Fruit fly (Drosophila melanogaster) whole organism, wandering third instar larva: Measurements from ENCODE around the gene CG1910.

Experiments used
- CG32264 ChIP-seq: fragments of 200-800 bp; sonication (Bioruptor generic); optimal IDR thresholded peaks from 2 replicates; lab custom pipeline; 2016; ENCODE audit warnings: missing biosample characterization, missing genetic modification characterization
- CG9705 ChIP-seq: fragments of 200-800 bp; sonication (Bioruptor generic); optimal IDR thresholded peaks from 2 replicates; lab custom pipeline; 2018; ENCODE audit warnings: missing biosample characterization, mild to moderate bottlenecking, missing genetic modification characterization
- CrebA ChIP-seq: fragments of 200-800 bp; sonication (Bioruptor generic); optimal IDR thresholded peaks from 2 replicates; lab custom pipeline; 2016; ENCODE audit warnings: missing biosample characterization, mild to moderate bottlenecking, missing genetic modification characterization, borderline replicate concordance
- Dif ChIP-seq: fragments of 200-275, 200-300 bp; sonication (Bioruptor generic); optimal IDR thresholded peaks from 2 replicates; lab custom pipeline; 2018; ENCODE audit warnings: missing biosample characterization, missing genetic modification characterization; ENCODE audit not compliant: partially characterized antibody
- GATAd ChIP-seq: sonication (Bioruptor generic); optimal IDR thresholded peaks from 2 replicates; lab custom pipeline; 2016; ENCODE audit warnings: missing biosample characterization, missing genetic modification characterization
- HLH106 ChIP-seq: fragments of 200-800 bp; optimal IDR thresholded peaks from 3 replicates; lab custom pipeline; 2019; ENCODE audit warnings: missing biosample characterization, mild to moderate bottlenecking, missing genetic modification characterization, moderate library complexity
- Hr78 ChIP-seq: fragments of >200 bp; optimal IDR thresholded peaks from 2 replicates; lab custom pipeline; 2017; ENCODE audit warnings: missing biosample characterization, missing genetic modification characterization
- Hr83 ChIP-seq: fragments of 200-300 bp; sonication (Bioruptor generic); optimal IDR thresholded peaks from 2 replicates; lab custom pipeline; 2016; ENCODE audit warnings: missing biosample characterization, mild to moderate bottlenecking, missing genetic modification characterization, moderate library complexity; ENCODE audit not compliant: poor library complexity, severe bottlenecking
- Jra ChIP-seq: sonication (Bioruptor generic); optimal IDR thresholded peaks from 2 replicates; lab custom pipeline; 2016; ENCODE audit warnings: missing biosample characterization, missing genetic modification characterization
- Mio ChIP-seq: sonication (Bioruptor generic); optimal IDR thresholded peaks from 2 replicates; lab custom pipeline; 2016; ENCODE audit warnings: missing biosample characterization, missing genetic modification characterization
- Myc ChIP-seq: fragments of >200 bp; optimal IDR thresholded peaks from 2 replicates; lab custom pipeline; 2017
- OdsH ChIP-seq: fragments of 200-800 bp; sonication (Bioruptor generic); optimal IDR thresholded peaks from 2 replicates; lab custom pipeline; 2016; ENCODE audit warnings: missing biosample characterization, mild to moderate bottlenecking, missing genetic modification characterization
- Rel ChIP-seq, 2 experiments: fragments of 200-800 bp; sonication (Bioruptor generic) in 1 of 2; optimal IDR thresholded peaks; 2 replicates in 1 of 2; 3 replicates in 1 of 2; lab custom pipeline; 2016 to 2019; ENCODE audit warnings: mild to moderate bottlenecking in 2 of 2, missing biosample characterization in 2 of 2, missing genetic modification characterization in 2 of 2, moderate library complexity in 1 of 2
- Sp1 ChIP-seq: fragments of 200-800 bp; sonication (Bioruptor generic); optimal IDR thresholded peaks from 3 replicates; lab custom pipeline; 2019; ENCODE audit warnings: missing biosample characterization, mild to moderate bottlenecking, missing genetic modification characterization, moderate library complexity
- Vsx2 ChIP-seq: fragments of 200-300, 225-300 bp; sonication (Bioruptor generic); optimal IDR thresholded peaks from 2 replicates; lab custom pipeline; 2018; ENCODE audit warnings: missing biosample characterization, missing genetic modification characterization; ENCODE audit not compliant: partially characterized antibody
- br ChIP-seq: fragments of 200-800 bp; sonication (Bioruptor generic); optimal IDR thresholded peaks from 2 replicates; lab custom pipeline; 2016; ENCODE audit warnings: missing biosample characterization, missing genetic modification characterization
- brk ChIP-seq: fragments of 200-800 bp; sonication (Bioruptor generic); optimal IDR thresholded peaks from 2 replicates; lab custom pipeline; 2016; ENCODE audit warnings: missing biosample characterization, mild to moderate bottlenecking, missing genetic modification characterization
- dl ChIP-seq, 2 experiments: fragments of 175-275, 200-275 bp in 1 of 2; fragments of 200-275 bp in 1 of 2; sonication (Bioruptor generic); optimal IDR thresholded peaks; lab custom pipeline; 2018; ENCODE audit warnings: mild to moderate bottlenecking in 2 of 2, missing biosample characterization in 2 of 2, missing genetic modification characterization in 2 of 2, moderate library complexity in 2 of 2; ENCODE audit not compliant: partially characterized antibody in 2 of 2, insufficient read depth in 1 of 2
- ey ChIP-seq: fragments of 200-800 bp; sonication (Bioruptor generic); optimal IDR thresholded peaks from 2 replicates; lab custom pipeline; 2016; ENCODE audit warnings: missing biosample characterization, missing genetic modification characterization
- foxo ChIP-seq, 2 experiments: fragments of 200-800 bp; sonication (Bioruptor generic); optimal IDR thresholded peaks; 2 replicates in 1 of 2; 3 replicates in 1 of 2; lab custom pipeline; 2016 to 2017; ENCODE audit warnings: missing biosample characterization in 2 of 2, missing genetic modification characterization in 2 of 2
- fru ChIP-seq: fragments of 200-800 bp; sonication (Bioruptor generic); optimal IDR thresholded peaks from 3 replicates; lab custom pipeline; 2016; ENCODE audit warnings: missing biosample characterization, mild to moderate bottlenecking, missing genetic modification characterization
- h ChIP-seq: fragments of 200-800 bp; sonication (Bioruptor generic); optimal IDR thresholded peaks from 3 replicates; lab custom pipeline; 2016; ENCODE audit warnings: missing biosample characterization, mild to moderate bottlenecking, missing genetic modification characterization
- jim ChIP-seq: fragments of 175-275, 200-325 bp; sonication (Bioruptor generic); optimal IDR thresholded peaks from 2 replicates; lab custom pipeline; 2016; ENCODE audit warnings: missing biosample characterization, mild to moderate bottlenecking, missing genetic modification characterization
- pan ChIP-seq: fragments of >200 bp; optimal IDR thresholded peaks from 2 replicates; lab custom pipeline; 2017
- psq ChIP-seq: fragments of 200-800 bp; sonication (Bioruptor generic); optimal IDR thresholded peaks from 3 replicates; lab custom pipeline; 2017; ENCODE audit warnings: missing biosample characterization, mild to moderate bottlenecking, missing genetic modification characterization, moderate library complexity
- rgr ChIP-seq: fragments of 200-800 bp; sonication (Bioruptor generic); optimal IDR thresholded peaks from 3 replicates; lab custom pipeline; 2016; ENCODE audit warnings: missing biosample characterization, mild to moderate bottlenecking, missing genetic modification characterization
- sv ChIP-seq: fragments of 200-800 bp; sonication (Bioruptor generic); optimal IDR thresholded peaks from 3 replicates; lab custom pipeline; 2016; ENCODE audit warnings: missing biosample characterization, missing genetic modification characterization
- tai ChIP-seq: sonication (Bioruptor generic); optimal IDR thresholded peaks from 2 replicates; lab custom pipeline; 2016; ENCODE audit warnings: missing biosample characterization, missing genetic modification characterization
- usp ChIP-seq: fragments of >200 bp; optimal IDR thresholded peaks from 2 replicates; lab custom pipeline; 2017; ENCODE audit warnings: missing biosample characterization, missing genetic modification characterization

The CG1910 gene

DNA sequence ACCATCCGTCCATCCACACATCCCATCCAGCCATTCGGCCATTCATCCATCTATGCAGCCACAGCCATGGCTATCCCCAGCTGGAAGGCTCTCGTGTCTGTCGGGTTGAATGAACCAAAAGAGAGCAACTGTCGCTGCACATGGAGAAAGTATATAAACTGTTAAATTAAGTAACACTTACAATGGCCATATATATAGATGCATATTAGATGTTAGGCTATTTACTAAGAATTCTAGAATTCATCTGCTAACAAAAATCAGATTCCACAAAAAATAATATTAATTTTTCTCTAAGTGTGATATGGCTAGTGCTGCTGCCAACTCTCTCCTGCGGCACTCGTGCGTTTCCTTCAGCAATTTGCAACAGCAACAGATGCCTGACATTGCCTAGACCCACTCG lies 47.2 kb upstream of the CG1910 start:
- TF ChIP-seq h (GFP tag; lab: Kevin White, UChicago) = no peak
- TF ChIP-seq tai (GFP tag; lab: Kevin White, UChicago) = no peak
- TF ChIP-seq Jra (GFP tag; lab: Kevin White, UChicago) = no peak
- peak; percentile 9 for TF ChIP-seq ey (GFP tag; lab: Kevin White, UChicago)
- TF ChIP-seq rgr (GFP tag; lab: Kevin White, UChicago) = peak; percentile 5
- TF ChIP-seq fru (GFP tag; lab: Kevin White, UChicago) = peak; percentile 13

DNA sequence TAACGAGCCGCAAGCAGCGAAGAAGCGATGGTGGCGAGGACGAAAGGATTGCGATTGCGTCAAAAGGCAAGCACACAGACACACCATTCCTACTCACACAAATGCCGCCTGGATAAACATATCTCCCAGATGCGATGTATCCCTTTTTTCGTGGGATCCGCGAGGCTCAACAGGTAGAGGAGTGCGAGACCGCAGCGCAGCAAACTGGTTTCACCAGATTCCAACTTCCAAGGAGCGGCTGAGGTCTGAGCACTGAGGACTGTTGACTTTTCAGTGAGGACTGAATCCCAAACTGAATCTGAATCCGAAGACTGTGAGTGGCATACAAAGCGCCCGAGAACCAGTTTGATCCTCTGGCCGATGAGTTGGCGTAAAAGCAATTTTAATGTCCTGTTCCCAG lies 45.5 kb upstream of the CG1910 start:
- TF ChIP-seq CG9705 (GFP tag; lab: Kevin White, UChicago) (peak; percentile 16), usp (GFP tag; lab: Kevin White, UChicago) (no peak), jim (GFP tag; lab: Kevin White, UChicago) (no peak), foxo (GFP tag; optimal IDR thresholded peaks at IDR 0.05; lab: Kevin White, UChicago) (peak in 1 of 2 experiments; percentile 2), Hr83 (GFP tag; lab: Kevin White, UChicago) (peak; percentile 27), Vsx2 (GFP tag; lab: Kevin White, UChicago) (peak; percentile 47), HLH106 (tag; lab: Kevin White, UChicago) (peak; percentile 12), Dif (GFP tag; lab: Kevin White, UChicago) (peak; percentile 27), psq (GFP tag; lab: Kevin White, UChicago) (peak; percentile 29), OdsH (no peak), fru (GFP tag; lab: Kevin White, UChicago) (peak; percentile 66), Myc (lab: Kevin White, UChicago) (no peak), Sp1 (GFP tag; lab: Kevin White, UChicago) (peak; percentile 49), Rel (GFP tag; optimal IDR thresholded peaks at IDR 0.05; lab: Kevin White, UChicago) (no peak), Rel (tag; optimal IDR thresholded peaks at IDR 0.05; lab: Kevin White, UChicago) (peak; percentile 39), brk (GFP tag; lab: Kevin White, UChicago) (peak; percentile 30), h (GFP tag; lab: Kevin White, UChicago) (peak; percentile 14), br (no peak), Mio (GFP tag; lab: Kevin White, UChicago) (no peak), CrebA (GFP tag; lab: Kevin White, UChicago) (no peak), dl (GFP tag; optimal IDR thresholded peaks at IDR 0.05; lab: Kevin White, UChicago; ENCODE audit: insufficient read depth in 1 of 2, partially characterized antibody in 2 of 2) (no peak)

DNA sequence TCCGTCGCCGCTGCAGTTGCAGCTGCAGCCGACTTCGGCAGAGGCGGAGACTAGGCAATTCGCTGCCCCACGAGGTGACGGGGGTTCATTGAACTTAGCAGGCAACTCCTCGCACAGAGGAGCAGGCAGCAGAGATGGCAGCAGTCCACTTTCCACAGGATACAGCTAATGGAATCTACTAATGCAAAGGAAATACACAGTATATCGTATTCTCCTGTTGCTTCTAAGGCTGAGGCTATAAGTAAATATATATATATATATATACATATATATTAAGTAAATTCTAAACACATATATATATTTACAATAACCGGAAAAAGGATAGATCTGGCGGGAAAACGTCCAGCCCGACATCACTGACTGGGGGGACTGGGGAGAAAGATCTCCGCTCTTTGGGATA lies 44.1 kb upstream of the CG1910 start:
- TF ChIP-seq Hr78 (GFP tag; lab: Kevin White, UChicago) (no peak), Rel (GFP tag; optimal IDR thresholded peaks at IDR 0.05; lab: Kevin White, UChicago) (no peak), Rel (tag; optimal IDR thresholded peaks at IDR 0.05; lab: Kevin White, UChicago) (no peak), CG32264 (GFP tag; lab: Kevin White, UChicago) (no peak), br (no peak), pan (lab: Kevin White, UChicago) (no peak), Myc (lab: Kevin White, UChicago) (no peak)

DNA sequence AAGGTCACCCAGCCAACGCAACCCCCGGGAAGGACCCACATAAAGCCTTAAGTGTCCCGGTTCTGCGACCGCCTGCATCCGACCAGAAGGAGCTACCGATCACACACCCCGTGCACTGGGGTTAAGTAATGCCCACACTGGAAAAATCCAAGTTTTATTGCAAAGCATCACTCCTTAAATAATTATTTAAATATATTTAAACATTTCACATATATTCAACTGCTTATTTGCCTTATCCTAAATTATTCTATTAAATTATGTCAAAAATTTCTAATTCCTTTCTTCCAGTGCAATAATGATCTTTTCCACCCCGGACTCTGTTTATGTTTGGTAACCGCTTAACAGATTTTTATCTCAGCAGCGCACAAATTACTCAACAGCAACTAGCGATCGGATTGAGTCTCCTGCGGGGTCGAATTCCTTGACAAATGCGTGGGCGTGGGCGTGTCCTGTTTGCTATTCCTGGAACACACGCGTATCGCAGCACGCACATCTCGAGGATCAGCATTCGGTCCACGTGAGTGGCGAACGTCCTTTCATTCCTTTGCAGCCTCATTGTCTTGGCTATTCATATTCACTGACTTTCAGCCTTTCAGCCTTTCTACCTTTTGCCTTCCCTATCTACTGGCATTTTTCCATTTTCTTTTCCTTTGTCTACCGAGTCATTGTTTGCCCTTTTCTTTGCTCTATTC lies 42.8 kb upstream of the CG1910 start:
- TF ChIP-seq ey (GFP tag; lab: Kevin White, UChicago) (no peak), sv (no peak), usp (GFP tag; lab: Kevin White, UChicago) (no peak), GATAd (GFP tag; lab: Kevin White, UChicago) (no peak)

DNA sequence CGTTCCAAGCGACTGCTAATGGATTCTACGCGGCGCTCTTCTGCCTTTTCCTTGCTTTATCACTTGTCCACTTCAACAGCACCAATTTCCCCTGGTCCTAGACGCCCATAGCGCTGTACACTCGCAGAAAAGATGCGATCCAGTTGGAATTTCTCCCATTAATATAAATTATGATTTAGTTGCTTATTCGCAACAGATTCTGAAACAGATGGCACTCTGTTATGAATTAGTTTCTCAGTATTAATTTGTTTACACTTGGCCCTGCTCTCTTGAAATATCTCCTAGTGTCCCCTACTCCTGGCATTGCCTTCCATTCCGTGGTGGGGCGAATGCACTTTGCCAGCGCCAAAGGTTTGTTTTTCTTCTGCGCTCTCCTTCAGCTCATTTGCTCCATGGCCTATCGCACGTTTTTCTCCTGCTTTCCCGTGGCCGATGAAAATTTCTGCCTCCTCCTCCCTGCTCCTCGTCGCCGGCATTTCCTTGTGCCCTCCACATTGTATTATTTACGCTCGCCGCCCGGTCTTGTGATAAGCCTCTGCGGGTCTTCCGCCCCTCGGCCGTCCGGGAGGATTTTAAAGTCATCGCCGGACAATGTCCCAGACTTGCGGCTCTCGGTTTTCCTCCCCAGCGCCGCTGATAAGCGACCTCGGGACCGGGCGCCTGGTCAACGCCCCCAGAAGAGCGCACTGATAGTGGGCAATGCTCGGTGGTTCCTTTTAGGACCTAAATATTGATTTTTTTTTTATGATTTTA lies 41.1 kb upstream of the CG1910 start:
- TF ChIP-seq foxo (GFP tag; optimal IDR thresholded peaks at IDR 0.05; lab: Kevin White, UChicago) = no peak
- no peak for TF ChIP-seq HLH106 (tag; lab: Kevin White, UChicago)
- no peak for TF ChIP-seq br
